Worm (Caenorhabditis elegans): Measurements from ENCODE around the gene gsp-2.

ce11 chrIII:7336214-7336613 lies at the start of gene gsp-2:
- TF ChIP-seq T20F7.1 (GFP tag; optimal IDR thresholded peaks at IDR 0.05) (peak; percentile 43), aha-1 (tag) (peak; percentile 97), ama-1 (optimal IDR thresholded peaks at IDR 0.05) (peak; percentile 7), ces-1 (GFP tag; optimal IDR thresholded peaks at IDR 0.05) (no peak), zag-1 (tag; optimal IDR thresholded peaks at IDR 0.05) (no peak), nhr-10 (tag; optimal IDR thresholded peaks at IDR 0.05) (no peak), ceh-44 (GFP tag; IDR thresholded peaks at IDR 0.05) (no peak), lin-38 (GFP tag; IDR thresholded peaks at IDR 0.05) (peak; percentile 86), nhr-6 (tag; optimal IDR thresholded peaks at IDR 0.05) (peak; percentile 73)

Measured in whole organism, L4 larva.